Fruit fly (Drosophila melanogaster) whole organism, embryonic: ENCODE results near the gene Hexo2.

Experiments used
- CG10366 ChIP-seq: fragments of 200-800 bp; sonication (Bioruptor generic); IDR thresholded peaks from 2 replicates; pipeline ENCODE4 v1.3.6; 2022; ENCODE audit warnings: missing biosample characterization, missing genetic modification characterization
- CG11504 ChIP-seq: fragments of 200-800 bp; sonication (Bioruptor generic); optimal IDR thresholded peaks from 3 replicates; lab custom pipeline; 2019; ENCODE audit warnings: missing biosample characterization, mild to moderate bottlenecking, missing genetic modification characterization, moderate library complexity
- CG12659 ChIP-seq: fragments of 200-800 bp; sonication (Bioruptor generic); optimal IDR thresholded peaks from 3 replicates; lab custom pipeline; 2017; ENCODE audit warnings: mild to moderate bottlenecking, missing biosample characterization, missing genetic modification reagents, missing genetic modification characterization
- CG12769 ChIP-seq: fragments of 200-800 bp; sonication (Bioruptor generic); optimal IDR thresholded peaks from 2 replicates; lab custom pipeline; 2019; ENCODE audit warnings: missing biosample characterization, mild to moderate bottlenecking, missing genetic modification characterization, moderate library complexity
- CG13624 ChIP-seq: fragments of 200-800 bp; sonication (Bioruptor generic); optimal IDR thresholded peaks from 2 replicates; lab custom pipeline; 2016; ENCODE audit warnings: missing biosample characterization, missing genetic modification characterization
- CG14860 ChIP-seq: fragments of 200-800 bp; sonication (Bioruptor generic); IDR thresholded peaks from 3 replicates; pipeline ENCODE4 v1.3.6; 2022; ENCODE audit warnings: missing biosample characterization, missing genetic modification characterization; ENCODE audit not compliant: partially characterized antibody
- CG15601 ChIP-seq: fragments of 200-800 bp; sonication (Bioruptor generic); optimal IDR thresholded peaks from 3 replicates; lab custom pipeline; 2019; ENCODE audit warnings: missing biosample characterization, mild to moderate bottlenecking, missing genetic modification characterization, moderate library complexity
- CG16815 ChIP-seq: fragments of 200-800 bp; sonication (Bioruptor generic); optimal IDR thresholded peaks from 3 replicates; lab custom pipeline; 2017; ENCODE audit warnings: missing biosample characterization, mild to moderate bottlenecking, missing genetic modification characterization
- CG17186 ChIP-seq: fragments of 200-800 bp; sonication (Bioruptor generic); optimal IDR thresholded peaks from 3 replicates; lab custom pipeline; 2017; ENCODE audit warnings: missing biosample characterization, missing genetic modification reagents, missing genetic modification characterization
- CG18764 ChIP-seq: fragments of 200-800 bp; sonication (Bioruptor generic); optimal IDR thresholded peaks from 3 replicates; lab custom pipeline; 2016; ENCODE audit warnings: missing biosample characterization, missing genetic modification characterization
- CG2889 ChIP-seq: fragments of 200-800 bp; sonication (Bioruptor generic); IDR thresholded peaks from 3 replicates; pipeline ENCODE4 v1.3.6; 2022; ENCODE audit warnings: missing biosample characterization, missing genetic modification characterization
- CG31365 ChIP-seq: fragments of 200-800 bp; sonication (Bioruptor generic); optimal IDR thresholded peaks from 2 replicates; lab custom pipeline; 2018; ENCODE audit warnings: missing biosample characterization, mild to moderate bottlenecking, missing genetic modification characterization
- CG32767 ChIP-seq: fragments of 200-800 bp; sonication (Bioruptor generic); IDR thresholded peaks from 2 replicates; pipeline ENCODE4 v1.3.6; 2022; ENCODE audit warnings: missing biosample characterization, missing genetic modification characterization
- CG3281 ChIP-seq: fragments of 200-800 bp; sonication (Bioruptor generic); optimal IDR thresholded peaks from 3 replicates; lab custom pipeline; 2017; ENCODE audit warnings: missing biosample characterization, mild to moderate bottlenecking, missing genetic modification characterization
- CG3847 ChIP-seq: fragments of 200-800 bp; sonication (Bioruptor generic); IDR thresholded peaks from 2 replicates; pipeline ENCODE4 v1.3.6; 2022; ENCODE audit warnings: missing biosample characterization, missing genetic modification characterization
- CG4854 ChIP-seq: fragments of 200-800 bp; sonication (Bioruptor generic); optimal IDR thresholded peaks from 2 replicates; lab custom pipeline; 2016; ENCODE audit warnings: missing biosample characterization, missing genetic modification characterization, inconsistent platforms
- CG7963 ChIP-seq: fragments of 200-800 bp; sonication (Bioruptor generic); IDR thresholded peaks from 3 replicates; pipeline ENCODE4 v1.3.6; 2022; ENCODE audit warnings: missing biosample characterization, missing genetic modification characterization; ENCODE audit not compliant: partially characterized antibody
- CG9797 ChIP-seq: fragments of 200-800 bp; sonication (Bioruptor generic); optimal IDR thresholded peaks from 3 replicates; lab custom pipeline; 2018; ENCODE audit warnings: missing biosample characterization, mild to moderate bottlenecking, missing genetic modification characterization
- HmgD ChIP-seq: fragments of 200-800 bp; sonication (Bioruptor generic); optimal IDR thresholded peaks from 3 replicates; lab custom pipeline; 2016; ENCODE audit warnings: missing biosample characterization, missing genetic modification characterization
- Hsf ChIP-seq: fragments of 200-800 bp; sonication (Bioruptor generic); optimal IDR thresholded peaks from 3 replicates; lab custom pipeline; 2016; ENCODE audit warnings: missing biosample characterization, missing genetic modification characterization
- Mad ChIP-seq: fragments of 200-800 bp; sonication (Bioruptor generic); optimal IDR thresholded peaks from 2 replicates; lab custom pipeline; 2016; ENCODE audit warnings: missing biosample characterization, missing genetic modification characterization
- Meics ChIP-seq: fragments of 200-800 bp; sonication (Bioruptor generic); optimal IDR thresholded peaks from 2 replicates; lab custom pipeline; 2017; ENCODE audit warnings: missing biosample characterization, mild to moderate bottlenecking, missing genetic modification characterization
- Rfx ChIP-seq: fragments of 200-800 bp; sonication (Bioruptor generic); IDR thresholded peaks from 2 replicates; pipeline ENCODE4 v1.3.6; 2022; ENCODE audit warnings: missing biosample characterization, missing genetic modification characterization
- Sin3A ChIP-seq: fragments of >200 bp; optimal IDR thresholded peaks from 2 replicates; lab custom pipeline; 2018
- Sox102F ChIP-seq: fragments of 200-800 bp; sonication (Bioruptor generic); optimal IDR thresholded peaks from 2 replicates; lab custom pipeline; 2018; ENCODE audit warnings: missing biosample characterization, mild to moderate bottlenecking, missing genetic modification characterization, moderate library complexity
- ac ChIP-seq: fragments of 200-800 bp; sonication (Bioruptor generic); optimal IDR thresholded peaks from 3 replicates; lab custom pipeline; 2017; ENCODE audit warnings: missing biosample characterization, mild to moderate bottlenecking, missing genetic modification characterization
- amos ChIP-seq: fragments of 200-800 bp; sonication (Bioruptor generic); IDR thresholded peaks from 2 replicates; pipeline ENCODE4 v1.3.6; 2022; ENCODE audit warnings: missing biosample characterization, missing genetic modification characterization; ENCODE audit not compliant: partially characterized antibody
- bbx ChIP-seq: fragments of 200-800 bp; sonication (Bioruptor generic); IDR thresholded peaks from 2 replicates; pipeline ENCODE4 v1.3.6; 2022; ENCODE audit warnings: missing biosample characterization, missing genetic modification characterization; ENCODE audit not compliant: partially characterized antibody
- caup ChIP-seq: fragments of 200-800 bp; sonication (Bioruptor generic); optimal IDR thresholded peaks from 3 replicates; lab custom pipeline; 2017; ENCODE audit warnings: missing biosample characterization, mild to moderate bottlenecking, missing genetic modification characterization, moderate library complexity; ENCODE audit not compliant: severe bottlenecking
- chinmo ChIP-seq: fragments of 200-800 bp; sonication (Bioruptor generic); IDR thresholded peaks from 4 replicates; pipeline ENCODE4 v1.3.6; 2022; ENCODE audit warnings: missing biosample characterization, missing genetic modification characterization; ENCODE audit not compliant: partially characterized antibody
- dmrt99B ChIP-seq: fragments of 200-800 bp; sonication (Bioruptor generic); optimal IDR thresholded peaks from 2 replicates; lab custom pipeline; 2018; ENCODE audit warnings: missing biosample characterization, mild to moderate bottlenecking, missing genetic modification characterization, moderate library complexity
- dpn ChIP-seq, 2 experiments: fragments of 200-800 bp; sonication (Bioruptor generic); optimal IDR thresholded peaks; 3 replicates each; lab custom pipeline; 2016; ENCODE audit warnings: missing biosample characterization in 2 of 2, missing genetic modification characterization in 2 of 2
- dysf ChIP-seq: fragments of 200-800 bp; sonication (Bioruptor generic); IDR thresholded peaks from 3 replicates; pipeline ENCODE4 v1.3.6; 2022; ENCODE audit warnings: missing biosample characterization, missing genetic modification characterization
- ind ChIP-seq: fragments of 200-800 bp; sonication (Bioruptor generic); optimal IDR thresholded peaks from 3 replicates; lab custom pipeline; 2016; ENCODE audit warnings: missing biosample characterization, missing genetic modification characterization
- jigr1 ChIP-seq: fragments of 200-800 bp; sonication (Bioruptor generic); IDR thresholded peaks from 3 replicates; pipeline ENCODE4 v1.3.6; 2022; ENCODE audit warnings: missing biosample characterization, missing genetic modification characterization
- nerfin-1 ChIP-seq: fragments of 200-800 bp; sonication (Bioruptor generic); optimal IDR thresholded peaks from 3 replicates; lab custom pipeline; 2019; ENCODE audit warnings: missing biosample characterization, mild to moderate bottlenecking, missing genetic modification characterization, moderate library complexity
- pan ChIP-seq, 4 experiments: fragments of >200 bp in 3 of 4; fragments of 200-800 bp in 1 of 4; sonication (Bioruptor generic) in 1 of 4; optimal IDR thresholded peaks in 3 of 4; IDR thresholded peaks in 1 of 4; 2 replicates each; pipeline versions ENCODE4 v1.3.6 to Lab custom; 2017 to 2022; ENCODE audit warnings: missing biosample characterization in 2 of 4, missing genetic modification characterization in 2 of 4, mixed read lengths in 1 of 4
- peb ChIP-seq: fragments of 200-800 bp; sonication (Bioruptor generic); IDR thresholded peaks from 2 replicates; pipeline ENCODE4 v1.3.6; 2022; ENCODE audit warnings: missing biosample characterization, missing genetic modification characterization
- phol ChIP-seq: fragments of 200-800 bp; sonication (Bioruptor generic); optimal IDR thresholded peaks from 3 replicates; lab custom pipeline; 2018; ENCODE audit warnings: missing biosample characterization, mild to moderate bottlenecking, missing genetic modification characterization, moderate library complexity
- sens ChIP-seq: fragments of 200-800 bp; sonication (Bioruptor generic); peaks from one replicate; lab custom pipeline; 2016; ENCODE audit warnings: missing biosample characterization, missing genetic modification characterization
- sima ChIP-seq: fragments of 200-800 bp; sonication (Bioruptor generic); optimal IDR thresholded peaks from 2 replicates; lab custom pipeline; 2016; ENCODE audit warnings: missing biosample characterization, missing genetic modification characterization
- sob ChIP-seq: fragments of 200-800 bp; sonication (Bioruptor generic); IDR thresholded peaks from 2 replicates; pipeline ENCODE4 v1.3.6; 2022; ENCODE audit warnings: missing biosample characterization, missing genetic modification characterization
- ttk ChIP-seq: fragments of 200-800 bp; sonication (Bioruptor generic); IDR thresholded peaks from 2 replicates; pipeline ENCODE4 v2.1.2; 2022; ENCODE audit warnings: missing biosample characterization, missing genetic modification characterization

Gene Hexo2

DNA sequence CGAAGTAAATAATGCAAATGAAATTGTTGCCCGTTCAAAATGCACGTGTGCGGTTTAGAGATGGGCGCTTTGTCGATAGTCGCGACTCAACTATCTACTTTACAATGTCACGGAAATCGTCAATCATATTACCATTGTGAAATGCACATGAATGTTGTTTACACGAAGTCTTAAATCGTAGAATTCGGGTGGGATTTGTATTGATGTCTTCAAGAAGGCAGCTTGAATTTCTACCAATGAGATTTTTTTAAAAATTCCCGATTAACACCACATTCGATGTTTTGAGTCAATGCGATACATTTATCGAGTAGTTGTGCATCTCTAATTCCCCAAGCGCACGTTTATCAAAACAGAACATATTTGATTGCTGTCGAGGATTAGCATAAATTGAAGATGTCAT is 10.8 kb downstream of the Hexo2 start, which contains the start of gene CG1789 (continued):
- TF ChIP-seq CG4854 (GFP tag; lab: Kevin White, UChicago) = no peak
- TF ChIP-seq CG11504 (tag; lab: Kevin White, UChicago) = peak; percentile 54
- TF ChIP-seq caup (GFP tag; lab: Kevin White, UChicago) = no peak
- TF ChIP-seq CG14860 (GFP tag; lab: Robert Waterston, UW) = peak; percentile 89
- no peak for TF ChIP-seq CG15601 (tag; lab: Kevin White, UChicago)
- no peak for TF ChIP-seq sima (GFP tag; lab: Kevin White, UChicago)
- TF ChIP-seq Mad (GFP tag; lab: Kevin White, UChicago) = peak; percentile 23
- no peak for TF ChIP-seq CG32767 (GFP tag; lab: Robert Waterston, UW)
- peak; percentile 31 for TF ChIP-seq phol (tag; lab: Kevin White, UChicago)
- TF ChIP-seq CG16815 (GFP tag; lab: Kevin White, UChicago) = no peak
- TF ChIP-seq ttk (GFP tag; lab: Robert Waterston, UW) = no peak
- TF ChIP-seq CG31365 (tag; lab: Kevin White, UChicago) = no peak
- no peak for TF ChIP-seq nerfin-1 (tag; lab: Kevin White, UChicago)
- TF ChIP-seq jigr1 (GFP tag; lab: Robert Waterston, UW) = no peak
- TF ChIP-seq pan (optimal IDR thresholded peaks at IDR 0.05; lab: Kevin White, UChicago) = no peak
- peak in 1 of 2 experiments; percentile 10 for TF ChIP-seq pan (GFP tag; optimal IDR thresholded peaks at IDR 0.05 in 1 of 2, IDR thresholded peaks at IDR 0.05 in 1 of 2)
- TF ChIP-seq dpn (GFP tag; optimal IDR thresholded peaks at IDR 0.05; lab: Kevin White, UChicago) = peak; percentile 30 to 60
- TF ChIP-seq CG3281 = no peak
- no peak for TF ChIP-seq Meics (GFP tag; lab: Kevin White, UChicago)
- no peak for TF ChIP-seq ac
- TF ChIP-seq peb = no peak
- peak; percentile 85 for TF ChIP-seq amos (GFP tag; lab: Robert Waterston, UW)
- TF ChIP-seq sob (GFP tag; lab: Robert Waterston, UW) = peak; percentile 38; the same call in 1 of the 2 replicates
- peak; percentile 9 for TF ChIP-seq ind (GFP tag; lab: Kevin White, UChicago)
- TF ChIP-seq chinmo (GFP tag; lab: Robert Waterston, UW) = peak; percentile 84
- peak; percentile 27 for TF ChIP-seq CG12769
- TF ChIP-seq CG9797 (GFP tag; lab: Kevin White, UChicago) = peak; percentile 40
- peak; percentile 83 for TF ChIP-seq bbx (GFP tag; lab: Robert Waterston, UW)
- peak; percentile 7 for TF ChIP-seq Hsf (GFP tag; lab: Kevin White, UChicago)
- peak; percentile 64 for TF ChIP-seq CG7963
- peak; percentile 85 for TF ChIP-seq Sin3A (lab: Kevin White, UChicago)
- no peak for TF ChIP-seq Sox102F (GFP tag; lab: Kevin White, UChicago)
- TF ChIP-seq CG10366 = no peak
- TF ChIP-seq CG18764 (GFP tag; lab: Kevin White, UChicago) = no peak
- peak; percentile 16 for TF ChIP-seq CG13624 (GFP tag; lab: Kevin White, UChicago)
- TF ChIP-seq dmrt99B (tag; lab: Kevin White, UChicago) = no peak
- TF ChIP-seq Rfx (GFP tag; lab: Robert Waterston, UW) = 0 out of 2 replicates have a peak, but pooled peaks have one; percentile 49
- no peak for TF ChIP-seq CG2889
- peak; percentile 46 for TF ChIP-seq HmgD (GFP tag; lab: Kevin White, UChicago)
- peak; percentile 85 for TF ChIP-seq sens (GFP tag; lab: Kevin White, UChicago)
- TF ChIP-seq CG3847 = peak; percentile 49
- peak; percentile 31 for TF ChIP-seq CG12659
- TF ChIP-seq CG17186 (GFP tag; lab: Kevin White, UChicago) = peak; percentile 33
- 0 out of 3 replicates have a peak, but pooled peaks have one; percentile 30 for TF ChIP-seq dysf (GFP tag; lab: Robert Waterston, UW)
